Fruit fly (Drosophila melanogaster) whole organism, adult: ENCODE measurements around the gene Hsdl2.

ENCODE experiments used
- CG11617 ChIP-seq: fragments of 200-800 bp; sonication (Bioruptor generic); optimal IDR thresholded peaks from 2 replicates; lab custom pipeline; 2017; ENCODE audit warnings: mild to moderate bottlenecking, missing biosample characterization, missing genetic modification reagents, missing genetic modification characterization
- CG12768 ChIP-seq: fragments of 200-800 bp; sonication (Bioruptor generic); optimal IDR thresholded peaks from 2 replicates; lab custom pipeline; 2017; ENCODE audit warnings: missing biosample characterization, missing genetic modification characterization, mild to moderate bottlenecking, moderate library complexity, missing genetic modification reagents
- CG14711 ChIP-seq: fragments of 200-800 bp; sonication (Bioruptor generic); optimal IDR thresholded peaks from 2 replicates; lab custom pipeline; 2018; ENCODE audit warnings: missing biosample characterization, mild to moderate bottlenecking, missing genetic modification characterization, moderate library complexity
- CG1620 ChIP-seq: fragments of 200-800 bp; sonication (Bioruptor generic); optimal IDR thresholded peaks from 2 replicates; lab custom pipeline; 2016; ENCODE audit warnings: missing biosample characterization, missing genetic modification characterization
- CG33017 ChIP-seq: fragments of 200-800 bp; sonication (Bioruptor generic); optimal IDR thresholded peaks from 2 replicates; lab custom pipeline; 2018; ENCODE audit warnings: missing biosample characterization, mild to moderate bottlenecking, missing genetic modification characterization, moderate library complexity
- CG5204 ChIP-seq: fragments of 200-800 bp; sonication (Bioruptor generic); optimal IDR thresholded peaks from 2 replicates; lab custom pipeline; 2016; ENCODE audit warnings: missing biosample characterization, missing genetic modification characterization
- CG7045 ChIP-seq: fragments of 200-800 bp; sonication (Bioruptor generic); optimal IDR thresholded peaks from 2 replicates; lab custom pipeline; 2017; ENCODE audit warnings: missing biosample characterization, mild to moderate bottlenecking, missing genetic modification characterization
- CG7101 ChIP-seq: fragments of 200-800 bp; sonication (Bioruptor generic); optimal IDR thresholded peaks from 2 replicates; lab custom pipeline; 2018; ENCODE audit warnings: missing biosample characterization, mild to moderate bottlenecking, missing genetic modification characterization, moderate library complexity
- Clk ChIP-seq: fragments of 200-800 bp; sonication (Bioruptor generic); optimal IDR thresholded peaks from 2 replicates; lab custom pipeline; 2017; ENCODE audit warnings: missing biosample characterization, missing genetic modification characterization
- Crg-1 ChIP-seq: fragments of 200-800 bp; sonication (Bioruptor generic); optimal IDR thresholded peaks from 2 replicates; lab custom pipeline; 2016; ENCODE audit warnings: missing biosample characterization, missing genetic modification characterization
- Hr96 ChIP-seq: fragments of 200-800 bp; sonication (Bioruptor generic); optimal IDR thresholded peaks from 2 replicates; lab custom pipeline; 2016; ENCODE audit warnings: missing biosample characterization, missing genetic modification characterization
- Mnt ChIP-seq: fragments of 200-800 bp; sonication (Bioruptor generic); optimal IDR thresholded peaks from 2 replicates; lab custom pipeline; 2016; ENCODE audit warnings: missing biosample characterization, mild to moderate bottlenecking, missing genetic modification characterization
- bab1 ChIP-seq: fragments of 200-800 bp; sonication (Bioruptor generic); optimal IDR thresholded peaks from 3 replicates; lab custom pipeline; 2019; ENCODE audit warnings: missing biosample characterization, mild to moderate bottlenecking, missing genetic modification characterization, moderate library complexity
- cic ChIP-seq: fragments of 200-800 bp; sonication (Bioruptor generic); optimal IDR thresholded peaks from 2 replicates; lab custom pipeline; 2017; ENCODE audit warnings: missing biosample characterization, mild to moderate bottlenecking, missing genetic modification characterization, moderate library complexity
- cnc ChIP-seq, 2 experiments: fragments of >200 bp; optimal IDR thresholded peaks; 2 replicates each; lab custom pipeline; 2017
- kay ChIP-seq: fragments of 200-800 bp; sonication (Bioruptor generic); peaks from one replicate; lab custom pipeline; 2016; ENCODE audit warnings: missing biosample characterization, missing genetic modification characterization, borderline replicate concordance
- ovo ChIP-seq: fragments of 200-800 bp; sonication (Bioruptor generic); optimal IDR thresholded peaks from 2 replicates; lab custom pipeline; 2016; ENCODE audit warnings: missing biosample characterization, missing genetic modification characterization
- pad ChIP-seq: fragments of 200-800 bp; sonication (Bioruptor generic); optimal IDR thresholded peaks from 3 replicates; lab custom pipeline; 2017; ENCODE audit warnings: missing biosample characterization, missing genetic modification characterization, mild to moderate bottlenecking, moderate library complexity, missing genetic modification reagents
- tj ChIP-seq: fragments of 200-800 bp; sonication (Bioruptor generic); optimal IDR thresholded peaks from 3 replicates; lab custom pipeline; 2017; ENCODE audit warnings: missing biosample characterization, mild to moderate bottlenecking, missing genetic modification characterization, moderate library complexity
- toe ChIP-seq: fragments of 200-800 bp; sonication (Bioruptor generic); optimal IDR thresholded peaks from 2 replicates; lab custom pipeline; 2016; ENCODE audit warnings: missing biosample characterization, missing genetic modification characterization

Hsdl2 gene

DNA sequence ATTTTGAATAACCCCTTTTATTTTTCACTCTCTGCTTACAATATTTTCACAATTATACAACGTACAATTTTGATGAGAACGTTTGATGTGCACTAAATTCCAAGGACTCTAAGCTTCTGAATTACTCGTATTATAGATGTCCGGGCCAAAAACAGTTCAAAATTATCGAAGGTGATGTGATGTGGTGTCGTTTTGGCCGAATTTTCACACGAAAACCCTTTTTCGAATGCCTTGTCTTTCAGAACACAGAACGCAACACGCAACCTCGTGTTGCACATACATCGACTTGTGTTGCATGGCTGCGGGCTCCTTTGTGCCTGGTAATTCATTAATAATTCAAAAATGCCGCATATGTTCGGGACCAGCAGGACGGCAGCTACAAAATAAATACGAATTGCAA lies 10.7 kb downstream of the Hsdl2 start, which contains the start of gene CG31055:
TSS of gene CG31055 (minus strand) at position 101 of the 400 bp plus-strand sequence.
- no peak for TF ChIP-seq CG1620 (GFP tag; lab: Kevin White, UChicago)
- TF ChIP-seq pad (GFP tag; lab: Kevin White, UChicago): no peak
- TF ChIP-seq CG7045: no peak
- no peak for TF ChIP-seq CG11617 (GFP tag; lab: Kevin White, UChicago)
- TF ChIP-seq CG7101 (tag; lab: Kevin White, UChicago): no peak
- no peak for TF ChIP-seq CG5204 (GFP tag; lab: Kevin White, UChicago)
- TF ChIP-seq bab1 (GFP tag; lab: Kevin White, UChicago): no peak

DNA sequence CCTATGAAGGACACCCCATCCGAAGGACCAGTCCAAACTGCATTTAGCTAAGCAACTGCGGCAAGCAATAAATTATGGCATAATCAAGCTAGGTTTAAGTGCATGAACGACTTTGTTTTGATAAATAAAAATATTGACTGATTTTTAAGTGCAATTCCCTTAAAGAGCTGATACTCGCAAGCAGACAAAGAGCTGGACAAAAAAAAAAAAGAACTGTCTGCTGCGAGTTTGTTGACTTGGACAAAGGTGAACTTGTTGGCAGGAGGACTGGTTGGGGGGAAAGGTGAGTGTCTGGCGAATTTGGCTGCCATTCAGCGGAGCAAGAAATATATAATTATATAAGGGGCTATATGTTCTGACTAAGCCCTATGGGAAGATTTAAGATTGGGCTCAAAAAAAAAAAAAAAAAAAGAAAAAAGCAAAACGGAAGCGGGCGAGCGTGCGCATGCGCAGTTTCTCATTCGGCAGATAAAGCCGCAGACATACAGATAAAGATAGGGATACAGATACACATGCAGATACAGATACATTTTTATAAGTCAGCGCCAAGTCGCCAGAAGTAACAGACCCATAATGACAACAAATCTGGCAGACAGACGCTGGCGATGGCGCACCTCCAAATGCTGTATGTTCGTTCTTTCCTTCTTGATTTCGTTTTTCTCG lies 15.5 kb downstream of the Hsdl2 start:
- no peak for TF ChIP-seq CG14711 (tag; lab: Kevin White, UChicago)
- TF ChIP-seq CG7101 (tag; lab: Kevin White, UChicago): no peak

DNA sequence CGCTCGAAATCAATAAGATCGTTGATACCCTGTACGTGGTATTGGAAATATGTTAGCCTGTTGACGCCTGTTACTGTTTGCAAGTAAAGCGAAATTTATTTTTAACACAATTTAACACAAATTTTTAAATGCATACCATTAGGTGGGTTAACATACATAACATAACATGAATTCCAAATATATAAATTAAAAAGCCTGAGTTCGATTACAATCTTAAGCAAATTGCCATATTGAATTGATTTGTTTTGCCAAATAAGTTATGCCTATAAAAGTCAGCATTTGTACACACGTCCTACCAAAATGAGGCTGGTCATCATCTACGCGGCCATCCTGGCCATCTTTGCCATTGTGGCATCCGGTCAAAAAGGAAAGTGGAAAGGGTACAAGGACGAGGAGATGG lies 16.7 kb downstream of the Hsdl2 start, which contains the start of gene CG43319:
TSS of gene CG43319 (plus strand) at position 301 of the 400 bp plus-strand sequence.
- TF ChIP-seq Crg-1: no peak
- TF ChIP-seq kay (GFP tag; lab: Kevin White, UChicago): no peak
- no peak for TF ChIP-seq Hr96 (GFP tag; lab: Kevin White, UChicago)
- TF ChIP-seq CG7101 (tag; lab: Kevin White, UChicago): no peak
- TF ChIP-seq Clk (GFP tag; lab: Kevin White, UChicago): no peak
- no peak for TF ChIP-seq bab1 (GFP tag; lab: Kevin White, UChicago)
- TF ChIP-seq toe: no peak
- TF ChIP-seq tj: no peak
- TF ChIP-seq cnc (optimal IDR thresholded peaks at IDR 0.05; lab: Kevin White, UChicago): no peak
- no peak for TF ChIP-seq CG7045
- TF ChIP-seq CG12768 (GFP tag; lab: Kevin White, UChicago): no peak
- no peak for TF ChIP-seq CG14711 (tag; lab: Kevin White, UChicago)
- TF ChIP-seq Mnt (GFP tag; lab: Kevin White, UChicago): no peak

DNA sequence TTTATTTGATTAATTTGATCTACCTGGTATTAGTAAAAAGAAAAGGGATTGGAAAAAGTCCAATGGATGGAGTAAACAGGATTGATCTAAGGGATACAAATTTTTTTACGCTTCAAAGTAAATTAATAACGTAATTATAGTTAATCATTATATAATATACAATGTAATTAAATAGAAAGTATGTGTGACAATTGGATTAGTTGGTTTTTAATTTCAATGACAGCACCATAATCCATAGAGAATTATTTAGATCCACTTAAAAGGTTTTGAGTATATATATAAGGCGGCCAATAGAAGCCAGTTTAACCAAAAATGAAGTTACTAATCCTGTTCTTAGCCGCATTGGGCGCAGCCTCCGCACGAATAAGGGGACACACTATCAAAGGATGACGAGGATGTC lies 17.3 kb downstream of the Hsdl2 start, which contains the start of gene Acp98AB:
TSS of gene Acp98AB (plus strand) at position 301 of the 400 bp plus-strand sequence.
- TF ChIP-seq CG7101 (tag; lab: Kevin White, UChicago) (no peak), cnc (optimal IDR thresholded peaks at IDR 0.05; lab: Kevin White, UChicago) (no peak), pad (GFP tag; lab: Kevin White, UChicago) (no peak), toe (no peak), tj (no peak), bab1 (GFP tag; lab: Kevin White, UChicago) (no peak), cic (GFP tag; lab: Kevin White, UChicago) (no peak), CG5204 (GFP tag; lab: Kevin White, UChicago) (no peak), Clk (GFP tag; lab: Kevin White, UChicago) (no peak)

DNA sequence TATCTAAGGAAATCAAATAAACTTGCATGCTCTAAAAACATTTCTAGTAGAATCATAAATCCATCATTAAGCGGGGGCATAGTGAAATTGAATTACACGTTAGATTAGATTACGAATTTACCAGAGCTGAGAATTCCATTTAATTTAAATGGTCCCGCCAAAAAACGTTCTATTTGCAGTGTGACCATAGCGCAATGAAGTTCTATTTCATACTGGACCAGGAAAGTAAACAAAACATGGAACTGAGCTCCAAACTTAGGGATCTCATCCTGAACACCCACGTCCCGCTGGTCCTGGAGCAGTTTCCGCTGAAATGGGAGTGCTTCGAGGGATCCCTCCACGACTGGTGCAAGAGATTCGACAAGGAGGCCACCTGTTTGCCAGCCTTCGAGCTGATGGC lies 17.7 kb downstream of the Hsdl2 start, which contains the start of gene HSPBAP1:
TSS of gene HSPBAP1 (plus strand) at position 217 of the 400 bp plus-strand sequence.
- TF ChIP-seq pad (GFP tag; lab: Kevin White, UChicago) (no peak), Crg-1 (no peak), CG7045 (no peak), bab1 (GFP tag; lab: Kevin White, UChicago) (no peak), toe (no peak)

DNA sequence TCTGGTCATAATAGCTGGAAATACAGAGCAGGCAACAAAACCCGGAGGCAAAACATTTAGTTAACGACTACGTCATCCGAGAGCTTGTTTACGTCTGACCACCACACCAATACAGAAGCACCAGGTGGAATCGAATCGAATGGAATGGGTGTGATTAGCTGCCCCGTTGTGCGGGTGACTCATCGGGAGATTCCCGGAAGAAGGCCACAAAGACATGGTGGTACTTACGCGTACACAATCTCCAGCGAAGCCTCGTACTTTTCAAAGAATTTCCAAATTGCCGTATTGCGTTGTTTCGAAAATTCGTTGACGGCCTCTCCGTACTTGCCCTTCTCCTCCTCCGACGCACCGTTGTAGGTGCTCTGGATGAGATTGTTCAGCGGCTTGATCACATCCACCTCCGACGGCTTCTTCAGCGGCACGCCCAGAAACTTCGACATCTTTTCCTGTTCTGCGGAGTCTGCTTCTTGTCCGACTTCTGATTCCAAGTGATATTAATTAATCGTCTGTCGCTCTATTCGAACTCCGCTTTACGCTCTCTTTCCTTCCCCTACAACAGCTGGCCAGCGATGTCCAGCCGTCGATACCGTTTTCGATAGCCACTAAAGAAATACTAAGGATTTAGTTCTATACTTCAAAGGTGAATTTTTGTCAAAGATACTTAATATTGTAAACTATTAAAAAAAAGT lies 22.4 kb downstream of the Hsdl2 start, which contains the start of gene ALiX:
TSS of gene ALiX (minus strand) at position 571 of the 689 bp plus-strand sequence.
- no peak for TF ChIP-seq CG33017
- TF ChIP-seq pad (GFP tag; lab: Kevin White, UChicago): peak; percentile 99

DNA sequence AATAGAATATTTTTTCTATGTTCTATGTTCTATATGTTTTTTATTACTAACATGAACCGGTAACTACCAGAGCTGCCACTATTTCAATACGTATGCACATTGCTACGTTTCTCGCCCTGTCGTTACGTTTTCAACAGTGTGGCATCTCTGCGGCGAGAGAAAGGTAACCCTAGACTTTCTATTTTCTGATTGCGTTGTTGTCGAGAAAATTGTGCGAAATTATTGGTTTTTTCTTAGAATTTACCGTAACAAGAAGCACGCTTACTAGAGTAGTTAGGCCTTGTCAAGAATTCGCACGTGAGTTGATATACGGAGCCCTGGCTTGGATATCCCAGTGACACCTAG lies 22.9 kb downstream of the Hsdl2 start, which contains the start of gene btz:
TSS of gene btz (plus strand) at position 133 of the 345 bp plus-strand sequence.
- no peak for TF ChIP-seq CG11617 (GFP tag; lab: Kevin White, UChicago)
- TF ChIP-seq Mnt (GFP tag; lab: Kevin White, UChicago): no peak
- peak; percentile 13 for TF ChIP-seq toe
- no peak for TF ChIP-seq CG33017
- no peak for TF ChIP-seq cic (GFP tag; lab: Kevin White, UChicago)
- TF ChIP-seq cnc (optimal IDR thresholded peaks at IDR 0.05; lab: Kevin White, UChicago): no peak
- TF ChIP-seq CG7101 (tag; lab: Kevin White, UChicago): peak; percentile 12
- no peak for TF ChIP-seq CG7045
- no peak for TF ChIP-seq pad (GFP tag; lab: Kevin White, UChicago)
- TF ChIP-seq ovo (GFP tag; lab: Kevin White, UChicago): peak; percentile 35
- TF ChIP-seq tj: no peak
- TF ChIP-seq Clk (GFP tag; lab: Kevin White, UChicago): no peak
- TF ChIP-seq CG12768 (GFP tag; lab: Kevin White, UChicago): no peak
- no peak for TF ChIP-seq Hr96 (GFP tag; lab: Kevin White, UChicago)
- TF ChIP-seq kay (GFP tag; lab: Kevin White, UChicago): no peak
- TF ChIP-seq Crg-1: no peak
- no peak for TF ChIP-seq bab1 (GFP tag; lab: Kevin White, UChicago)
- TF ChIP-seq CG1620 (GFP tag; lab: Kevin White, UChicago): no peak
- no peak for TF ChIP-seq CG5204 (GFP tag; lab: Kevin White, UChicago)
- peak; percentile 98 for TF ChIP-seq CG14711 (tag; lab: Kevin White, UChicago)
